Worm (Caenorhabditis elegans) whole organism, mixed stage, embryonic: ENCODE measurements around the gene nep-5.

ENCODE experiments used
- M03D4.4 ChIP-seq: sonication (generic microtip); optimal IDR thresholded peaks from 2 replicates; lab custom pipeline; 2017; ENCODE audit warnings: mild to moderate bottlenecking, missing genetic modification characterization, missing compliant biosample characterization
- lin-13 ChIP-seq: fragments of 150-350 bp; optimal IDR thresholded peaks from 2 replicates; lab custom pipeline; 2014; ENCODE audit warnings: missing biosample characterization, missing genetic modification characterization
- lsy-2 ChIP-seq: fragments of 150-350 bp; optimal IDR thresholded peaks from 2 replicates; lab custom pipeline; 2014; ENCODE audit warnings: missing biosample characterization, missing genetic modification characterization
- nhr-76 ChIP-seq: sonication (generic microtip); optimal IDR thresholded peaks from 2 replicates; lab custom pipeline; 2017; ENCODE audit warnings: missing biosample characterization, missing genetic modification characterization
- pha-4 ChIP-seq: fragments of 150-350 bp; optimal IDR thresholded peaks from 2 replicates; lab custom pipeline; 2018; ENCODE audit warnings: missing biosample characterization, missing genetic modification reagents, missing genetic modification characterization
- ztf-11 ChIP-seq: fragments of 150-350 bp; optimal IDR thresholded peaks from 2 replicates; lab custom pipeline; 2014; ENCODE audit warnings: missing biosample characterization, missing genetic modification characterization

DNA sequence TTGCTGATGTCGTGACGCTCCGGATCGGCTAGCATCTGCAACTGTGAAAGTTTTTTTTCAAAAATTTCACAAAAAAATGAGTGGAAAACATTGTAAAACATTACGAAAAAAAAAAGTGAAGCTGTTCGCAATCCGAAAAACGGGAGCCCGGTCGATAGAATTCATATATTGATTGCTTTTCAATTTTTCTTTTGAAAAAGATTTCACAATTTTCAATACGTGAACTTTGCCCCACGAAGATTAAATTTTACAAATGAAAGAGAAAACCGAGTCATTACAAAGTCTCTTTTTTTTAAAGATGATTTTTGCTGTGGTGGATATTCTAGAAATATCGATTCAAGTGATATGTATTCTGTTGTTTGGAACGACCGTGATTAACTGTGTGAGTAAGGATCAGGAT lies 6.5 kb downstream of the nep-5 start, which contains the start of gene F12A10.6:
- TF ChIP-seq lin-13 (tag; lab: Kevin White, UChicago) = no peak
- TF ChIP-seq ztf-11 (tag; lab: Kevin White, UChicago) = no peak
- no peak for TF ChIP-seq nhr-76 (tag; lab: Kevin White, UChicago)
- no peak for TF ChIP-seq pha-4 (tag; lab: Kevin White, UChicago)
- TF ChIP-seq M03D4.4 = no peak
- TF ChIP-seq lsy-2 (tag; lab: Kevin White, UChicago) = no peak
